Worm (Caenorhabditis elegans) whole organism, young adult: ENCODE measurements around the gene ntl-4.

Experiments used
- F23B12.7 ChIP-seq: sonication (generic microtip); optimal IDR thresholded peaks from 2 replicates; lab custom pipeline; 2017; ENCODE audit warnings: missing genetic modification characterization, mild to moderate bottlenecking, missing compliant biosample characterization, antibody characterized with exemption, moderate library complexity; ENCODE audit not compliant: insufficient read depth
- K12H6.12 ChIP-seq: fragments of 200-800 bp; sonication (Bioruptor generic); optimal IDR thresholded peaks from 2 replicates; lab custom pipeline; 2018; ENCODE audit warnings: mild to moderate bottlenecking, missing genetic modification characterization, missing compliant biosample characterization
- ceh-58 ChIP-seq: fragments of 200-800 bp; sonication (Bioruptor generic); IDR thresholded peaks from 2 replicates; pipeline ENCODE4 v1.3.6; 2022; ENCODE audit warnings: missing genetic modification characterization, missing compliant biosample characterization
- ceh-91 ChIP-seq: fragments of 200-800 bp; sonication (Bioruptor generic); IDR thresholded peaks from 2 replicates; pipeline ENCODE4 v1.3.6; 2022; ENCODE audit warnings: missing genetic modification reagents, missing genetic modification characterization, missing compliant biosample characterization
- lsl-1 ChIP-seq: fragments of 200-800 bp; sonication (Bioruptor generic); optimal IDR thresholded peaks from 2 replicates; lab custom pipeline; 2018; ENCODE audit warnings: mild to moderate bottlenecking, missing genetic modification characterization, moderate library complexity, missing compliant biosample characterization
- madf-10 ChIP-seq: sonication (generic microtip); optimal IDR thresholded peaks from 2 replicates; lab custom pipeline; 2016; ENCODE audit warnings: mild to moderate bottlenecking, missing genetic modification characterization, missing compliant biosample characterization
- nhr-120 ChIP-seq: fragments of 200-800 bp; sonication (Bioruptor generic); IDR thresholded peaks from 2 replicates; pipeline ENCODE4 v1.3.6; 2022; ENCODE audit warnings: missing genetic modification characterization, missing compliant biosample characterization
- sea-2 ChIP-seq: fragments of 200-800 bp; sonication (Bioruptor generic); IDR thresholded peaks from 2 replicates; pipeline ENCODE4 v1.3.6; 2022; ENCODE audit warnings: missing genetic modification characterization, missing compliant biosample characterization
- ztf-25 ChIP-seq: fragments of 200-800 bp; sonication (Bioruptor generic); IDR thresholded peaks from 2 replicates; pipeline ENCODE4 v1.3.6; 2022; ENCODE audit warnings: missing genetic modification reagents, missing genetic modification characterization, missing compliant biosample characterization

- no peak for TF ChIP-seq K12H6.12 (tag; lab: Kevin White, UChicago)
- TF ChIP-seq ceh-58 (GFP tag; lab: Robert Waterston, UW) = no peak
- TF ChIP-seq F23B12.7 (tag; lab: Kevin White, UChicago) = no peak
- no peak for TF ChIP-seq sea-2 (GFP tag; lab: Robert Waterston, UW)
- TF ChIP-seq ztf-25 (GFP tag; lab: Robert Waterston, UW) = no peak
- no peak for TF ChIP-seq nhr-120 (GFP tag; lab: Robert Waterston, UW)
- no peak for TF ChIP-seq madf-10 (tag; lab: Kevin White, UChicago)
- no peak for TF ChIP-seq lsl-1 (GFP tag; lab: Kevin White, UChicago)
- TF ChIP-seq ceh-91 (GFP tag; lab: Robert Waterston, UW) = no peak
Measured at ce11 chrIV:7931873-7932272, 21.5 kb downstream of the ntl-4 start.
